Fruit fly (Drosophila melanogaster) ovary, adult (tissue): ENCODE data around the gene CG32333.
"Not testable (repeated sequence)": the region's sequence is repeated elsewhere in the genome, so short reads cannot be mapped to it uniquely, and the experiment has no call there.

Experiments used
- CG17801 ChIP-seq: fragments of 200-800 bp; optimal IDR thresholded peaks from 2 replicates; lab custom pipeline; 2019; ENCODE audit warnings: missing biosample characterization, mild to moderate bottlenecking, missing genetic modification characterization, moderate library complexity; ENCODE audit not compliant: partially characterized antibody

Gene CG32333

DNA sequence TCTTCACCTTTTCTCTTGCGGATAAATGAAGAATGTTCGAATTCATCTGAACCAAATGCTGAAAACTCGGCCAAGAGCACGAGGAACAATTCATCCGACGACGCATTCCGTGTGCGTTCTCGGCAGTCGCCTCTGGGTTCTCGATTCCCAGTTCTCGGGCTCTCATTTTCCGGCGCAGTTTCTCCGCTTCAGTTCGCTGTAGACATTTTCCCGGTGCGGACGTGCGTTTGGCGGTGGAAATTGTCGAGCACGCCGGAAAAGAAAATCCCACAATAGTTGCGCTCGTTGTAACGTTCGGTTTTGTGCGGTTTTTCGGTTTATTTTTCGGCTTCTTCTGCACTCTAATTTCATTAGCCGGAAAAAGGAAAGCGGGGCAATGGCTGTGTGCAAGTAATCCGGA lies at the start of gene CG32333:
Gene CG32333, plus strand, starts transcription at position 190 of the 400 bp plus-strand sequence.
- no peak for TF ChIP-seq CG17801 (GFP tag; lab: Kevin White, UChicago)

DNA sequence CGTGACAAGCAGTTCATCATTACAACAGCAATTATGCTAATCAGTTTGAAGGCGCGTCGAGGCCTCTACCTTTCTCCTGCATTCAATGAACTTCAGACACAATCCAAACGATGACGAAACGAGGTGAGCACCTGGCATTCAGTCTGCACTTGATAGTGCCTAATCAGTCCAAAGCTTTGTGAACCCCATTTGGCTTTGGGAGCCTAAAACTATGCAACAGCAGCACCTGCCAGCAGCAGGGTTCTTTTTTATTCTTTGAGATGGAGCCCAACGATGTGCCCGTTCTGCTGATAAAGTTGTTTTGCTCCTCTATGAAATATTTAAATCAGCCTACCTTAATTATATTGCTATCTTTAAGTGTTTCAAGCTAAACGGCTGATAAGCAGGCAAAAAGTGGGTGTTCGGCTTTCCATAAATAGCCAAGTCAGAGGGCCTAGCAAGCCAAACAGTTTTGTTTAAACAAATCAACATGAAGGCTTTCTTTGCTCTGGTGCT lies 48.4 kb upstream of the CG32333 start, which contains the start of gene LysS:
Gene LysS, plus strand, starts transcription at position 445 of the 495 bp plus-strand sequence.
- no peak for TF ChIP-seq CG17801 (GFP tag; lab: Kevin White, UChicago)

DNA sequence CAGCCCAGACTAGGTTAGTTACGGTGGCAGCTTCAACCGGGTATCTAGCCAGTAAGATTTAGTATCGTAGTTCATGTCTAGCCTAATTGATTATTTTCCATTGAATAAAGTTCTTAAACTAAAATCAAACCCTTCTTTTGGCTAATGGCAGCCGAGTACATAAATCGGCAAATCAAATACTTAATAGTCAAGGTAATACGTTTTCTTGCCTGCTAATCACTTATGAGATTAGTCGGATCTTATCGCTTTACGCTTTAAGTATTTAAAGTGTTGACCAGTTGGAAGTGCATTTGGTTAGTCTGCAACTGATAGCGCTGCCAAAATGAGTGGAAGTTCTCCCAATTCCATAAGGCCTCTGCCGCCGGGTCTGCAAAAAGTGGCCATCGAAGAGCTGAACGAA lies 43.2 kb upstream of the CG32333 start, which contains the start of gene CG33965:
Gene CG33965, plus strand, starts transcription at position 301 of the 400 bp plus-strand sequence.
- TF ChIP-seq CG17801 (GFP tag; lab: Kevin White, UChicago) = no peak

DNA sequence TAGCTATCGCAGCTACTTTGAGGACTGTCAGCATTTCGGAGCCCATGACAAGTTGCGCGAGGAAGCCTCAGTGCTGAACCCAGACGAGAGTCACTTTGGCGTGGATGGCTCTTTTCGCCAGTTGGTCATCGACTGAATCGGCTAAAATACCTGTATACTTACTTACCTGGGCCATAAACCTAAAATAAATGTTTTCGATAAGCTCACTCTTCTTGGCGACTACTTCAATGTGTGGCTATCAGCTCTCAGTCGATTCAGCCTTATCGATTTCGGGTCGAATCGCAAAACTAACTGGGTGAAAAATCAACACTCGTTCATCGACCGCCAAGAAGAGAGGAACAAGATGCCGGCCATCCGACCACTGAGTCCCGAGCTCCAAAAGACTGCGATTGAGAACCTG lies 41.9 kb upstream of the CG32333 start, which contains the start of gene CG33966:
Gene CG33966, plus strand, starts transcription at position 301 of the 400 bp plus-strand sequence.
- no peak for TF ChIP-seq CG17801 (GFP tag; lab: Kevin White, UChicago)

DNA sequence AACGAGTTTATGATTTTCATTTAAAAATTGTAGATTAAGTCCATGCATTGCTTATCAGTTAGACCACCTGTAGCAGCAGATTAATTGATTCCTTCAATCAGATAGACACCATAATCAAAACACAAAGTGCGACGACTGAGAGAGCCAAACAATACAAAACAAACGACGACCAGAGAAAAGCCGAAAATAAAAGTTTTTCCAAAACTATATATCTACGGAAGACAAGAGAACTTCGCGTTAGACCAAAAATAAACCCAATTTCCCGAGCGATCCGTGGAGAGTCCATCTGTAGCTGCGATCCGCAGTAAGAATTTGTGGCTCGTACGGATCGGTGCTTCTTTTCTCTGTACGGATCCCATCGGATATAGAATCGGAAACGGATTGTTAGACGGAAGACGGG lies 40.3 kb upstream of the CG32333 start, which contains the start of gene galene:
Gene galene, plus strand, starts transcription at position 301 of the 400 bp plus-strand sequence.
- TF ChIP-seq CG17801 (GFP tag; lab: Kevin White, UChicago) = no peak

DNA sequence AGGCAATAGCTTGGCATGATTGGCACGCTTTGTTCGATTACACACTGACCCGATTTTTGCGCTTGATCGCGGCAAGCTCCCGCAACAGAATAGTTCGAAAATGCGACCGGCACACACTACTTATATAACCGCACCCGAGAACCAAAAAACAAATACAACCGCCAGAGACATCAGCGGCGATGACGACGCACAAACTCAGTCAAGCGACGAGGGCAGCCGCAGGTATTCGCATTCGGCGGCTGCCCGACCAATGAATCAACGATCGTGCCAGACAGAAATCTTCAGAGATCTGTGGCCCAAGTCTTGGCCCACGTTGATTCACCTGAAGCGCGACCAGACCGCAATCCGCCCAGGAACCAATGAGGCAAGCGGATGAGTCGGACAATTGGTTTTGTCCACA lies 37.5 kb upstream of the CG32333 start, which contains the start of gene CG9192:
Gene CG9192, minus strand, starts transcription at position 101 of the 400 bp plus-strand sequence.
- no peak for TF ChIP-seq CG17801 (GFP tag; lab: Kevin White, UChicago)

DNA sequence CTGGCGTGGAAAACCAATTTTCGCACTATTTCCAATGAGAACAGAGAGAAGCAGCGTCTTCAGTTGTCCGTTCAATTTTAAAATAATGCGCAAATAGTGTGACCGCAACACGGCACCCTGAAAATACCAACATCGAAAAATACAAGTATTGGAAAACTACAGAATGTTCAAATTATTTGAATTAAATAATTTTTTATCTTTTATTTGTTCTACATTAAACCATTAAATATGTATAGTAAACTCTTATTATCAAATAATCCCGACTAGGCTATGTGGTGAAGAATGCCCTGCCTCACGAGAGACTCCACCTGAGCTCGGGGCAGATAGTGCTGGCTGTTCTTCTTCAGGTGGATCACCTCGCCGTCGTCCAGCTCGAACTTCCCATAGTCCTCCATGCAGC lies 29.9 kb upstream of the CG32333 start, which contains the start of gene Klp61F:
Gene Klp61F, minus strand, starts transcription at position 101 of the 400 bp plus-strand sequence.
- TF ChIP-seq CG17801 (GFP tag; lab: Kevin White, UChicago) = not testable (repeated sequence)

DNA sequence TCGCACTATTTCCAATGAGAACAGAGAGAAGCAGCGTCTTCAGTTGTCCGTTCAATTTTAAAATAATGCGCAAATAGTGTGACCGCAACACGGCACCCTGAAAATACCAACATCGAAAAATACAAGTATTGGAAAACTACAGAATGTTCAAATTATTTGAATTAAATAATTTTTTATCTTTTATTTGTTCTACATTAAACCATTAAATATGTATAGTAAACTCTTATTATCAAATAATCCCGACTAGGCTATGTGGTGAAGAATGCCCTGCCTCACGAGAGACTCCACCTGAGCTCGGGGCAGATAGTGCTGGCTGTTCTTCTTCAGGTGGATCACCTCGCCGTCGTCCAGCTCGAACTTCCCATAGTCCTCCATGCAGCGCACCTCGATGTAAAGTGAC lies 28.9 kb upstream of the CG32333 start, which contains the start of gene CG32318:
Gene CG32318, minus strand, starts transcription at position 101 of the 400 bp plus-strand sequence.
- not testable (repeated sequence) for TF ChIP-seq CG17801 (GFP tag; lab: Kevin White, UChicago)

DNA sequence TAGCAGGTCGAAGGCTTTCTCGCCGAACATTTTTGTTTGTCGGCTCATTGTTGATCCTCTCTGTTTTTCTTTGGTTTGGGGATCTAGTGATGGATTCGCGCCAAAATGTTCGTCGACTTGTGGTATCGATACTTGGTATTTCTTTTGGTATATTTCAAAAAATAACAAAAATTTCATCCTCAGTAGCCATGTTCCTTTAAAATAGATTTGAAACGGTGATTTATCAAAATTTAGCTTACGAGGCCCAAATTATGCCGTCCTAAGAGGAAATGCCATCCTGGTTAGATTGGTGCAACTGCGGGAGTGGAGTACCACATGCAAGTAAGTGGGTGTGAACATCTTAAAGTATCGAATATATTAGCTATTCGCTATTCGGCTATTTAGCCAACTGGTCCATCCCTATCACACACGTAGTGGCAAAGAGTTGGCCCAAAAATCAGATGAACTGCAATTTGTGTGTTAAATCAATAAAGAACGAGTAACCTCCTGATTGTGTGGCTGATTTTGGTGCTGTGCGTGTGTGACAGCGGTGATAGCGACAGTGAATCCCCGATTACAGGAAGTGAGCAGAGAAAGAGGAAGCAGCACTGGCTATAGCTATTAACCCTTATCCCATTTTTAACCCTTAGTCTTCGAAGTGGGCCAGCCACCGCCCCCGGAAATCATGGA lies 28.0 kb upstream of the CG32333 start, which contains the start of the genes Psf1 and Sac1:
Gene Psf1, minus strand, starts transcription at position 51 of the 669 bp plus-strand sequence.
Gene Sac1, plus strand, starts transcription at position 191 of the 669 bp plus-strand sequence.
- TF ChIP-seq CG17801 (GFP tag; lab: Kevin White, UChicago) = no peak

DNA sequence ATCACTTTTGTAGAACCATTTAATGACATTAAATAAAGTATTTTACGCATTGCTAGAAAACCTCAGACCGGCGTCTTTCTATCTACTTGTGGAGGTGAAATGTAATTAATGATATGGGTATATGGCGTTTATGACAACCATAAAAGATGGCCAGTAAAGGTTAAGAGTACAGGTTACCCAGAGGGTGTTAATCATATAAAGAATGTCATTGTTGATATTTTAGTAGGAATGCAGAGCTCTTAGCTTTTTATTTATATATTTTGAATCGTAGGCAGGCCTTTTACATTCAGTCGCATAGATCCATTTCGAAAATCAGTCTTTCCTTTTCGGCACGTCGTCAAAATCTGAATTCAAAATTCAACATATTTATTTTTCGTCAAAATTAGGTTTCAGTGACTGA lies 25.4 kb upstream of the CG32333 start, which contains the start of gene Bfc:
Gene Bfc, plus strand, starts transcription at position 301 of the 400 bp plus-strand sequence.
- no peak for TF ChIP-seq CG17801 (GFP tag; lab: Kevin White, UChicago)

DNA sequence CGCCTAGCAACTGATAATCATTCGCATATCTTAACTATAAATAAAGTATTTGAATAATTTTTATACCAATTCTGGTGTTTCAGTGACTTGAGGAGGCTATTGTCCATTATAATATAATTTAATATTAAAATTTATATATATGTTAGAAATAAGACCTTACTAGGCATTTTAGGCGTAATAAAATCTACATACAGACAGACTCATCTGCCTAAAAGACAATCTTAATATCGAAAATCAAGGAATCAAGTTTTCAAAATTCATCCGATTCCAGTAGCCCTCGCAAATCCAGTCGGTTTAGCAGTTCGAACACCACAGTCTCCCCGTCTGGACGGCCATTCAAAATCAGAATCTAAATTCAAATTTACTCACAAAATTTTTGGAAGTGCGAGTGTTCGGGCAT lies 24.0 kb upstream of the CG32333 start, which contains the start of the genes CG9130 and CG9133:
Gene CG9130, plus strand, starts transcription at position 301 of the 400 bp plus-strand sequence.
Gene CG9133, plus strand, starts transcription at position 301 of the 400 bp plus-strand sequence.
- TF ChIP-seq CG17801 (GFP tag; lab: Kevin White, UChicago) = no peak

DNA sequence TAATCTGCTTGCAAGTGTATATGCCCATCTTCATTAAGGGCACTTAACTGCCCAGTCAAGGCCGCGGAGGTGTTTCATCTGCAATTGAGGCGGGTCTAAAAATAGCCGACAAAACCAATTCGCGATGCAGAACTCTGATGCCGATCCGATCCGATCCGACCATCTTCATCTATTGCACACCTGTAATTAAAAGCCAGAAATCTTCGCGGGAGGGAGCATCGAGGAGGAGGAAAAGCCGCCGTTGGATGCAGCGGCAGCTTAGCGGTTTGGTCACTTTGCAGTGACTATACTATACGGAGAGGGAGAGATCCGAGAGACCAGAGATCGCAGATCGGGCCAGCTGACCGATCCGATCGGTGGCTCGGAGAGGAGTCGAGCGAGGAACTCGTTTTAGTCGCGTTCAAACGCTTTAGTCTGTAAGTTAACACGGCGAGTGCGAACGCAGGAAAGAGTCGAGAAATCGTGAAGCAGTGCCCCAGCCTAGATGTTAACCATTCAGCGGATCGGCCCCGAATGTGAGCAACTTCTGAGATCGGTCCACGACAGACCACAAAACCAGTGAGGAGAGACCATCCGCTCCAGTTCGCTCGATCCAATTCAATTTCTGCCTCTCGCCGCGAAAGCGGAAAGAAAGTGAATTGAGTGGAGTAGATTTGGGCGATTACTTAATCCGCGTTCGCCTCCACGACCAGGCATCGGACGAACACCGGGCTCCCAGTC lies 19.5 kb upstream of the CG32333 start, which contains the start of gene tfc:
Gene tfc, plus strand, starts transcription at position 389 of the 720 bp plus-strand sequence.
- no peak for TF ChIP-seq CG17801 (GFP tag; lab: Kevin White, UChicago)

DNA sequence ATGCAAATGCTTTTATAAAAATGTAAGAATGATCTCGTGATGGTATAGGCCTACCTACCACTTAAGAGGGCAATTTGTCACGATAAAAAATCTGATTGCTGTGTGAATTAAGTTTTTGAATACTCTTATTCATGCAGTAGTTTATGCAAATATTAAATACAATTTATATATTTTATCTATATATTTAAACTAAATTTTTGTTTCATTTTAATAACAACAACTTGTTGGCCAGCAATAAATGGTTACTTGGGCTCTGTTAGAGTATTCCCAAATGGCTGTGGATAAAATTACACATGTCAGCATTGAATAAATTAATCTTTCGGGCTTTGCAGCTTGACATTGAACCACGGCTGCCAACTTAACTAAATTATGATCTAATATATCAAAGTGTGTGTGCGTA lies 17.2 kb upstream of the CG32333 start:
- no peak for TF ChIP-seq CG17801 (GFP tag; lab: Kevin White, UChicago)

DNA sequence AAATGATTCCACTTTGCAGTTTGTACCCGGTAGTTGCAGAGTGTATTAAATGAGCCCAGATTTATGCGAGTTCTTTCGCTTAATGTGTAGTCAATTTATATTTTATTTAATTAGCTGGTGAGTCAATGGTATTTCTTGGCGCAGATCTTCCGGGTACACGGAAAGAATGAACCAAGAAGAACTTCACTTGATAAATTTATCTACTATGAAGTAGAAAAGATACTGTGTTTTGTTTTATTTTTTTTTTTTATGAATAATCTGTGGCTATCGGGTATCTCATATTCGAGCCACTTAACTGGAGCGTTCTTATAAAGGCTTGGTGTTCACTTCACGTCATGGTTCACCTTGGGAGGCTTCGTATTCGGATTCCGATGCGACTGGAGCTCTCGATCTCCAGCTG lies 10.8 kb upstream of the CG32333 start:
- TF ChIP-seq CG17801 (GFP tag; lab: Kevin White, UChicago) = no peak
